Worm (Caenorhabditis elegans): Measurements from ENCODE around the gene spp-1.

DNA sequence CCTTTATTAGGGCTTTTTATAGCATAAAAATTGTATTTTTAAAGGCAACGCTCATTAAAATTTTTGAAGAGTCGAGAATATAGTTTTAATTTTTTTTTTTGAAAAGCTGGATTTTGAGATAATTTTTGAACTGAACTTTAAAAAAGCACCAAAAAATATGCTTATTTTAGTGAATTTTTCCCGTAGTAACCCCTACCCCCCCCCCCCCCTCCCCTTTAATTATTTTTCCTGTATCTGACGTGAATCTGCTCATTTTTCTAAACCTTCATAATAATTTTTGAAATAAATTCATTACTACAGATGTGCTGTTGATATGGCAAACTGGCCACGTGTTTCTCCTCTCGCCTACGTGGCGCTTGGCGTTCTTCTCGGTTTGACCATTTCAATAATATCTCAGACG, 26.0 kb upstream of the spp-1 start, which contains the start of gene C38H2.2:
- TF ChIP-seq F13H6.1 (tag; optimal IDR thresholded peaks at IDR 0.05) (no peak), nhr-23 (tag; optimal IDR thresholded peaks at IDR 0.05) (no peak), unc-62 (GFP tag; optimal IDR thresholded peaks at IDR 0.05) (no peak), nhr-21 (tag; optimal IDR thresholded peaks at IDR 0.05) (no peak), nhr-11 (tag; optimal IDR thresholded peaks at IDR 0.05) (no peak), sma-3 (GFP tag; optimal IDR thresholded peaks at IDR 0.05) (no peak), lsy-2 (tag; optimal IDR thresholded peaks at IDR 0.05) (no peak)

Data from whole organism, L2 larva.